Worm (Caenorhabditis elegans) whole organism, early embryonic: ENCODE data around the gene F35F11.2.

Experiments
- F13C5.2 ChIP-seq: sonication (generic microtip); optimal IDR thresholded peaks from 2 replicates; lab custom pipeline; 2017; ENCODE audit warnings: mild to moderate bottlenecking, missing genetic modification characterization, inconsistent platforms, missing compliant biosample characterization
- aly-1 ChIP-seq: sonication (generic microtip); optimal IDR thresholded peaks from 2 replicates; lab custom pipeline; 2016; ENCODE audit warnings: missing genetic modification characterization, missing compliant biosample characterization
- ama-1 ChIP-seq: fragments of 150-350 bp; optimal IDR thresholded peaks from 2 replicates; lab custom pipeline; 2014
- ceh-13 ChIP-seq: fragments of 200-800 bp; sonication (Bioruptor generic); optimal IDR thresholded peaks from 2 replicates; lab custom pipeline; 2018; ENCODE audit warnings: mild to moderate bottlenecking, missing genetic modification characterization, missing compliant biosample characterization
- ceh-36 ChIP-seq: sonication (generic microtip); optimal IDR thresholded peaks from 2 replicates; lab custom pipeline; 2016; ENCODE audit warnings: missing genetic modification characterization, inconsistent platforms, missing compliant biosample characterization
- ets-7 ChIP-seq: sonication (generic microtip); optimal IDR thresholded peaks from 2 replicates; lab custom pipeline; 2016; ENCODE audit warnings: missing genotype, missing genetic modification characterization, missing compliant biosample characterization
- flt-1 ChIP-seq: fragments of 200-800 bp; sonication (Bioruptor generic); IDR thresholded peaks from 2 replicates; pipeline ENCODE4 v1.3.6; 2022; ENCODE audit warnings: missing genetic modification characterization, missing compliant biosample characterization
- hmg-4 ChIP-seq: fragments of 200-800 bp; sonication (Bioruptor generic); optimal IDR thresholded peaks from 2 replicates; lab custom pipeline; 2018; ENCODE audit warnings: mild to moderate bottlenecking, missing genetic modification characterization, missing compliant biosample characterization
- hnd-1 ChIP-seq: sonication (generic microtip); optimal IDR thresholded peaks from 2 replicates; lab custom pipeline; 2016; ENCODE audit warnings: missing genetic modification characterization, missing compliant biosample characterization
- pes-1 ChIP-seq: fragments of 200-800 bp; sonication (Bioruptor generic); IDR thresholded peaks from 2 replicates; pipeline ENCODE4 v1.3.6; 2022; ENCODE audit warnings: missing genetic modification reagents, missing genetic modification characterization, missing compliant biosample characterization
- tra-4 ChIP-seq: sonication (generic microtip); optimal IDR thresholded peaks from 2 replicates; lab custom pipeline; 2017; ENCODE audit warnings: missing genetic modification characterization, missing compliant biosample characterization

DNA sequence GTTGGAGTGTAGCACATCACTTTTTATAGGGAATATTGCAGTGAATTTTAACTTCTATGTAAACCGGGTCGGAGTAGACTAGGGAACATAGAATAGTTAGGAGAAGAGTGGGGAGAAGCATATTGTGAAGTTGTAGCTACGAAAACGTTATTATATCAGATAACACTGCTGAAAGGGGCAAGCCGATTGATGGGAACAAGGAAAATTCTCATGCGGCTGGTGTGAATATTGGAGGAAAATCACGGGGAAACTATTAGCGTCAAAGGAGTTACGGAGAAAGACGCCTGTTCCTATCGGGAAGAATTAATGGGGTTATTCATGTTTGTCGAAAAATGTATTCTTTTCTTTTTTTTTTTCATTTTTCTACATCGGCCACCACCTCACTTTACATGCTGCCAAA is 46.8 kb upstream of the F35F11.2 start, which contains the start of gene F47C12.6:
- TF ChIP-seq ceh-13 = no peak
- TF ChIP-seq F13C5.2 = no peak
- TF ChIP-seq tra-4 = no peak
- no peak for TF ChIP-seq ama-1 (lab: Kevin White, UChicago)
- TF ChIP-seq hmg-4 (GFP tag; lab: Kevin White, UChicago) = no peak
- TF ChIP-seq pes-1 (GFP tag; lab: Robert Waterston, UW) = no peak
- TF ChIP-seq flt-1 (GFP tag; lab: Robert Waterston, UW) = no peak
- no peak for TF ChIP-seq aly-1 (tag; lab: Kevin White, UChicago)
- no peak for TF ChIP-seq ets-7 (tag; lab: Kevin White, UChicago)
- no peak for TF ChIP-seq hnd-1
- no peak for TF ChIP-seq ceh-36 (tag; lab: Kevin White, UChicago)
